Worm (Caenorhabditis elegans) whole organism, young adult: ENCODE measurements around the gene sri-43.

Experiments
- D2030.7 ChIP-seq: fragments of 200-800 bp; sonication (Bioruptor generic); IDR thresholded peaks from 2 replicates; pipeline ENCODE4 v1.3.6; 2022; ENCODE audit warnings: missing genetic modification reagents, missing genetic modification characterization, missing compliant biosample characterization
- F33H1.4 ChIP-seq: fragments of 200-800 bp; sonication (Bioruptor generic); IDR thresholded peaks from 2 replicates; pipeline ENCODE4 v1.3.6; 2022; ENCODE audit warnings: missing genetic modification reagents, missing genetic modification characterization, missing compliant biosample characterization
- ZK185.1 ChIP-seq: sonication (generic microtip); optimal IDR thresholded peaks from 2 replicates; lab custom pipeline; 2016; ENCODE audit warnings: mild to moderate bottlenecking, missing genetic modification characterization, missing compliant biosample characterization; ENCODE audit not compliant: poor library complexity, severe bottlenecking
- akir-1 ChIP-seq: fragments of 200-800 bp; sonication (Bioruptor generic); optimal IDR thresholded peaks from 2 replicates; lab custom pipeline; 2018; ENCODE audit warnings: mild to moderate bottlenecking, missing genetic modification characterization, moderate library complexity, missing compliant biosample characterization
- bed-2 ChIP-seq: fragments of 200-800 bp; sonication (Bioruptor generic); IDR thresholded peaks from 2 replicates; pipeline ENCODE4 v1.3.6; 2022; ENCODE audit warnings: missing genetic modification reagents, missing genetic modification characterization, missing compliant biosample characterization
- dpl-1 ChIP-seq: fragments of 150-350 bp; optimal IDR thresholded peaks from 2 replicates; lab custom pipeline; 2014; ENCODE audit warnings: missing biosample characterization, missing genetic modification reagents, missing genetic modification characterization
- efl-1 ChIP-seq: fragments of 150-350 bp; optimal IDR thresholded peaks from 2 replicates; lab custom pipeline; 2014; ENCODE audit warnings: missing biosample characterization, missing genetic modification reagents, missing genetic modification characterization
- egl-18 ChIP-seq: fragments of 200-800 bp; sonication (Bioruptor generic); IDR thresholded peaks from 2 replicates; pipeline ENCODE4 v1.3.6; 2022; ENCODE audit warnings: missing genetic modification reagents, missing genetic modification characterization, missing compliant biosample characterization
- fkh-3 ChIP-seq: sonication (generic microtip); optimal IDR thresholded peaks from 2 replicates; lab custom pipeline; 2016; ENCODE audit warnings: mild to moderate bottlenecking, missing genetic modification characterization, missing compliant biosample characterization
- hlh-12 ChIP-seq: sonication (generic microtip); optimal IDR thresholded peaks from 2 replicates; lab custom pipeline; 2016; ENCODE audit warnings: missing genetic modification characterization, missing compliant biosample characterization
- lag-1 ChIP-seq: fragments of 200-800 bp; sonication (Bioruptor generic); IDR thresholded peaks from 2 replicates; pipeline ENCODE4 v1.3.6; 2022; ENCODE audit warnings: missing genetic modification reagents, missing genetic modification characterization, missing compliant biosample characterization
- let-526 ChIP-seq: fragments of 200-800 bp; sonication (Bioruptor generic); IDR thresholded peaks from 2 replicates; pipeline ENCODE4 v1.3.6; 2022; ENCODE audit warnings: missing genetic modification reagents, missing genetic modification characterization, missing compliant biosample characterization
- lsy-27 ChIP-seq: sonication (generic microtip); optimal IDR thresholded peaks from 2 replicates; lab custom pipeline; 2017; ENCODE audit warnings: missing genetic modification characterization, mild to moderate bottlenecking, missing compliant biosample characterization, antibody characterized with exemption, missing genotype, borderline replicate concordance; ENCODE audit not compliant: insufficient read depth
- madf-3 ChIP-seq: fragments of 200-800 bp; sonication (Bioruptor generic); IDR thresholded peaks from 2 replicates; pipeline ENCODE4 v1.3.6; 2022; ENCODE audit warnings: missing genetic modification reagents, missing genetic modification characterization, missing compliant biosample characterization
- madf-6 ChIP-seq: fragments of 200-800 bp; sonication (Bioruptor generic); IDR thresholded peaks from 2 replicates; pipeline ENCODE4 v1.3.6; 2022; ENCODE audit warnings: missing genetic modification reagents, missing genetic modification characterization, missing compliant biosample characterization
- nhr-27 ChIP-seq: fragments of 200-800 bp; sonication (Bioruptor generic); optimal IDR thresholded peaks from 2 replicates; lab custom pipeline; 2018; ENCODE audit warnings: mild to moderate bottlenecking, missing genetic modification characterization, moderate library complexity, missing compliant biosample characterization
- repo-1 ChIP-seq: sonication (generic microtip); optimal IDR thresholded peaks from 2 replicates; lab custom pipeline; 2017; ENCODE audit warnings: mild to moderate bottlenecking, missing genetic modification characterization, missing compliant biosample characterization
- ztf-22 ChIP-seq: fragments of 200-800 bp; sonication (Bioruptor generic); optimal IDR thresholded peaks from 2 replicates; lab custom pipeline; 2018; ENCODE audit warnings: mild to moderate bottlenecking, missing genetic modification characterization, moderate library complexity, missing compliant biosample characterization
- ztf-28 ChIP-seq: fragments of 200-800 bp; sonication (Bioruptor generic); IDR thresholded peaks from 2 replicates; pipeline ENCODE4 v1.3.6; 2022; ENCODE audit warnings: missing genetic modification reagents, missing genetic modification characterization, missing compliant biosample characterization

The sri-43 gene

ce11 chrII:3096857-3097256 lies 47.6 kb downstream of the sri-43 start, which contains the start of gene Y25C1A.14:
Gene Y25C1A.14 (minus strand): TSS chrII:3096957.
- TF ChIP-seq lag-1 (GFP tag; lab: Robert Waterston, UW) (no peak), ZK185.1 (no peak), dpl-1 (GFP tag; lab: Kevin White, UChicago) (no peak), hlh-12 (tag; lab: Kevin White, UChicago) (no peak)

- TF ChIP-seq let-526 (GFP tag; lab: Robert Waterston, UW) (no peak), bed-2 (GFP tag; lab: Robert Waterston, UW) (no peak), nhr-27 (tag; lab: Kevin White, UChicago) (no peak), F33H1.4 (GFP tag; lab: Robert Waterston, UW) (no peak), lsy-27 (no peak), madf-3 (GFP tag; lab: Robert Waterston, UW) (no peak), D2030.7 (GFP tag; lab: Robert Waterston, UW) (no peak), madf-6 (GFP tag; lab: Robert Waterston, UW) (no peak), ztf-28 (GFP tag; lab: Robert Waterston, UW) (no peak), ztf-22 (GFP tag; lab: Kevin White, UChicago) (no peak), akir-1 (GFP tag; lab: Kevin White, UChicago) (no peak), egl-18 (no peak), repo-1 (tag; lab: Kevin White, UChicago) (no peak), fkh-3 (tag; lab: Kevin White, UChicago) (no peak), efl-1 (GFP tag; lab: Kevin White, UChicago) (no peak)
Observed at ce11 chrII:3096060-3096459, 48.4 kb downstream of the sri-43 start, which contains the start of gene srg-23. Gene srg-23 (minus strand): TSS chrII:3096160.
